Fruit fly (Drosophila melanogaster) whole organism, embryonic: ENCODE measurements around the gene Or88a.
A peak's percentile ranks its signal among the peaks of the same experiment; 100 is the strongest.

Source experiments
- CG14014 ChIP-seq: fragments of 200-800 bp; sonication (Bioruptor generic); IDR thresholded peaks from 2 replicates; pipeline ENCODE4 v1.3.6; 2022; ENCODE audit warnings: missing biosample characterization, missing genetic modification characterization
- CG15011 ChIP-seq: fragments of 200-800 bp; sonication (Bioruptor generic); optimal IDR thresholded peaks from 3 replicates; lab custom pipeline; 2018; ENCODE audit warnings: missing biosample characterization, mild to moderate bottlenecking, missing genetic modification characterization
- CG15514 ChIP-seq: fragments of 200-800 bp; sonication (Bioruptor generic); optimal IDR thresholded peaks from 3 replicates; lab custom pipeline; 2017; ENCODE audit warnings: missing biosample characterization, missing genetic modification characterization, mild to moderate bottlenecking, moderate library complexity, missing genetic modification reagents
- CG18011 ChIP-seq: fragments of 200-800 bp; sonication (Bioruptor generic); optimal IDR thresholded peaks from 2 replicates; lab custom pipeline; 2017; ENCODE audit warnings: missing biosample characterization, missing genetic modification characterization, mild to moderate bottlenecking, moderate library complexity, missing genotype
- CG2199 ChIP-seq: fragments of 200-800 bp; sonication (Bioruptor generic); IDR thresholded peaks from 3 replicates; pipeline ENCODE4 v1.3.6; 2022; ENCODE audit warnings: missing biosample characterization, missing genetic modification characterization
- CG2875 ChIP-seq: fragments of 200-800 bp; sonication (Bioruptor generic); optimal IDR thresholded peaks from 2 replicates; lab custom pipeline; 2017; ENCODE audit warnings: missing biosample characterization, mild to moderate bottlenecking, missing genetic modification characterization, missing genetic modification reagents
- CG3163 ChIP-seq: fragments of 200-800 bp; sonication (Bioruptor generic); optimal IDR thresholded peaks from 3 replicates; lab custom pipeline; 2016; ENCODE audit warnings: missing biosample characterization, missing genetic modification characterization
- CG33557 ChIP-seq: fragments of 200-800 bp; sonication (Bioruptor generic); optimal IDR thresholded peaks from 2 replicates; lab custom pipeline; 2019; ENCODE audit warnings: missing biosample characterization, mild to moderate bottlenecking, missing genetic modification characterization, moderate library complexity
- CG3407 ChIP-seq: fragments of 200-800 bp; sonication (Bioruptor generic); optimal IDR thresholded peaks from 2 replicates; lab custom pipeline; 2018; ENCODE audit warnings: missing biosample characterization, mild to moderate bottlenecking, missing genetic modification characterization
- CG4707 ChIP-seq: fragments of 200-800 bp; sonication (Bioruptor generic); optimal IDR thresholded peaks from 2 replicates; lab custom pipeline; 2018; ENCODE audit warnings: missing biosample characterization, mild to moderate bottlenecking, missing genetic modification characterization, moderate library complexity
- CG6791 ChIP-seq: fragments of 200-800 bp; sonication (Bioruptor generic); IDR thresholded peaks from 3 replicates; pipeline ENCODE4 v1.3.6; 2022; ENCODE audit warnings: missing biosample characterization, missing genetic modification characterization; ENCODE audit not compliant: partially characterized antibody
- CG6854 ChIP-seq: fragments of 200-800 bp; sonication (Bioruptor generic); optimal IDR thresholded peaks from 3 replicates; lab custom pipeline; 2017; ENCODE audit warnings: missing biosample characterization, mild to moderate bottlenecking, missing genetic modification characterization
- CG8478 ChIP-seq: fragments of >200 bp; optimal IDR thresholded peaks from 2 replicates; lab custom pipeline; 2018
- CG9437 ChIP-seq: fragments of 200-800 bp; sonication (Bioruptor generic); optimal IDR thresholded peaks from 2 replicates; lab custom pipeline; 2018; ENCODE audit warnings: missing biosample characterization, mild to moderate bottlenecking, missing genetic modification characterization
- CG9727 ChIP-seq: fragments of 200-800 bp; sonication (Bioruptor generic); optimal IDR thresholded peaks from 3 replicates; lab custom pipeline; 2017; ENCODE audit warnings: missing biosample characterization, mild to moderate bottlenecking, missing genetic modification characterization
- Dek ChIP-seq: fragments of 200-800 bp; sonication (Bioruptor generic); optimal IDR thresholded peaks from 3 replicates; lab custom pipeline; 2019; ENCODE audit warnings: missing biosample characterization, mild to moderate bottlenecking, missing genetic modification characterization, moderate library complexity
- HmgD ChIP-seq: fragments of 200-800 bp; sonication (Bioruptor generic); optimal IDR thresholded peaks from 3 replicates; lab custom pipeline; 2016; ENCODE audit warnings: missing biosample characterization, missing genetic modification characterization
- HmgZ ChIP-seq: fragments of 200-800 bp; sonication (Bioruptor generic); optimal IDR thresholded peaks from 2 replicates; lab custom pipeline; 2018; ENCODE audit warnings: missing biosample characterization, mild to moderate bottlenecking, missing genetic modification characterization
- Hmr ChIP-seq: fragments of 200-800 bp; sonication (Bioruptor generic); optimal IDR thresholded peaks from 3 replicates; lab custom pipeline; 2017; ENCODE audit warnings: mild to moderate bottlenecking, missing biosample characterization, missing genetic modification reagents, missing genetic modification characterization
- Hr78 ChIP-seq, 2 experiments: fragments of 200-800 bp in 1 of 2; fragments of >200 bp in 1 of 2; sonication (Bioruptor generic) in 1 of 2; optimal IDR thresholded peaks; 2 replicates each; lab custom pipeline; 2017 to 2019; ENCODE audit warnings: missing biosample characterization in 2 of 2, missing genetic modification characterization in 2 of 2, mild to moderate bottlenecking in 1 of 2, moderate library complexity in 1 of 2
- Mad ChIP-seq: fragments of 200-800 bp; sonication (Bioruptor generic); optimal IDR thresholded peaks from 2 replicates; lab custom pipeline; 2016; ENCODE audit warnings: missing biosample characterization, missing genetic modification characterization
- Med ChIP-seq: fragments of 200-800 bp; sonication (Bioruptor generic); peaks from one replicate; lab custom pipeline; 2016; ENCODE audit warnings: missing biosample characterization, missing genetic modification characterization, mild to moderate bottlenecking, inconsistent platforms, moderate library complexity
- ash1 ChIP-seq: fragments of 200-800 bp; sonication (Bioruptor generic); optimal IDR thresholded peaks from 2 replicates; lab custom pipeline; 2018; ENCODE audit warnings: missing biosample characterization, mild to moderate bottlenecking, missing genetic modification characterization
- ci ChIP-seq: fragments of 200-800 bp; sonication (Bioruptor generic); IDR thresholded peaks from 3 replicates; pipeline ENCODE4 v1.3.6; 2022; ENCODE audit warnings: missing biosample characterization, missing genetic modification characterization
- crol ChIP-seq: fragments of 200-800 bp; sonication (Bioruptor generic); IDR thresholded peaks from 2 replicates; pipeline ENCODE4 v1.3.6; 2022; ENCODE audit warnings: missing biosample characterization, missing genetic modification characterization
- danr ChIP-seq: fragments of 200-800 bp; sonication (Bioruptor generic); IDR thresholded peaks from 2 replicates; pipeline ENCODE4 v1.3.6; 2022; ENCODE audit warnings: missing biosample characterization, missing genetic modification characterization
- exex ChIP-seq: fragments of 200-800 bp; sonication (Bioruptor generic); optimal IDR thresholded peaks from 4 replicates; lab custom pipeline; 2018; ENCODE audit warnings: missing biosample characterization, mild to moderate bottlenecking, missing genetic modification characterization, moderate library complexity
- nau ChIP-seq: fragments of 200-800 bp; sonication (Bioruptor generic); optimal IDR thresholded peaks from 3 replicates; lab custom pipeline; 2017; ENCODE audit warnings: missing biosample characterization, mild to moderate bottlenecking, missing genetic modification characterization, missing genetic modification reagents
- ro ChIP-seq: fragments of 200-800 bp; sonication (Bioruptor generic); IDR thresholded peaks from 2 replicates; pipeline ENCODE4 v1.3.6; 2022; ENCODE audit warnings: missing biosample characterization, missing genetic modification characterization
- sens ChIP-seq: fragments of 200-800 bp; sonication (Bioruptor generic); peaks from one replicate; lab custom pipeline; 2016; ENCODE audit warnings: missing biosample characterization, missing genetic modification characterization
- sens-2 ChIP-seq: fragments of 200-800 bp; sonication (Bioruptor generic); IDR thresholded peaks from 2 replicates; pipeline ENCODE4 v1.3.6; 2022; ENCODE audit warnings: missing biosample characterization, missing genetic modification characterization
- stc ChIP-seq: fragments of 200-800 bp; sonication (Bioruptor generic); IDR thresholded peaks from 2 replicates; pipeline ENCODE4 v1.3.6; 2022; ENCODE audit warnings: missing biosample characterization, missing genetic modification characterization
- sug ChIP-seq: fragments of 200-800 bp; optimal IDR thresholded peaks from 2 replicates; lab custom pipeline; 2019; ENCODE audit warnings: missing biosample characterization, mild to moderate bottlenecking, missing genetic modification characterization, moderate library complexity

Gene Or88a

DNA sequence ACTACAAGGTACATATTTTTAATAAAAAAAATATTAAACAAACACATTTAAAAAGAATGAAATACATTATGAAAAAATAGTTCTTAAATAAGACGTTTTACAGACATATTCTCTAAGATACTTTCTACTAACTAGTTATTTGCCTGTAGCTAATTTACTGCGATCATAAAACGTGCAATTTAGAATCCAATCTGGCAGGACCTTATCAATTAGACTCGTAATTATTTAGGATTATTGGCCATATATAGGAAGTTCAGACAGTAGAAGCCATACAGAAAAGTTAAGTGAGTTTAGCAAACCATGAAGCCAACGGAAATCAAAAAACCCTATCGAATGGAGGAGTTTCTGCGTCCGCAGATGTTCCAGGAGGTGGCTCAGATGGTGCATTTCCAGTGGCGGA lies at the start of gene Or88a:
TSS of gene Or88a (plus strand) at position 301 of the 400 bp plus-strand sequence.
- TF ChIP-seq CG15514 (GFP tag; lab: Kevin White, UChicago) (no peak), CG3163 (GFP tag; lab: Kevin White, UChicago) (no peak), Hmr (no peak), exex (tag; lab: Kevin White, UChicago) (no peak), nau (GFP tag; lab: Kevin White, UChicago) (no peak), CG33557 (GFP tag; lab: Kevin White, UChicago) (no peak), danr (GFP tag; lab: Robert Waterston, UW) (no peak), ash1 (GFP tag; lab: Kevin White, UChicago) (no peak), CG14014 (GFP tag; lab: Robert Waterston, UW) (no peak), Mad (GFP tag; lab: Kevin White, UChicago) (no peak), HmgZ (tag; lab: Kevin White, UChicago) (no peak), CG15011 (GFP tag; lab: Kevin White, UChicago) (no peak), HmgD (GFP tag; lab: Kevin White, UChicago) (no peak), CG9437 (GFP tag; lab: Kevin White, UChicago) (no peak), CG8478 (lab: Kevin White, UChicago) (no peak), CG3407 (GFP tag; lab: Kevin White, UChicago) (no peak), stc (GFP tag; lab: Robert Waterston, UW) (no peak), Dek (no peak), CG18011 (GFP tag; lab: Kevin White, UChicago) (no peak)

DNA sequence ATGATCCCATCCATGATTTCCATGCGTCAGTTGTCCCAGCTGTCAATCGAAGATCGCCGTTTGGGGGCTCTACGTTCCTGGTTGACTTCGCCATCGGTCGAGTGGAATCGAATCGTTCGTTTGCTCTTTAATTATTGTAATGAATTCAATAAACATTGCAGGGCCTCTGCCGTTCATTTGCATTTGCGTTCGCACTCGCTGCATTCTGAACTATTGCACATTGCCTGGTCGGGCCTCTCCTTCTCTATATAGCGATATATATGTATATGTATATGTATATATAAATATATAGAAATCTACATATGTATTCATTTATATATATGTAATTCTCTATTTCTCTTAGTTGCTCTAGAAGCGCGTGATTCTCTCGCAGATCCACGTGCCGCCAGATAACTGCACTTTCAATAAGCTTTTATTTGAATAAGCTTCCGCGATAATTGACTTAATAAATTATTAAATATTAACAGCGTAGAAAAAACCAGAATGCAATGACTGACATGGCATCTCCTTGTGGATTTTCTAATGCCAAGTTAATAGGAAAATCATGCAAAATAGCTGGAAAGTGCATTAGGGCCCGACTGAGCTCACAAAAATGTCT lies 49.4 kb upstream of the Or88a start:
- peak; percentile 25 for TF ChIP-seq sens (GFP tag; lab: Kevin White, UChicago)
- TF ChIP-seq ro, result no peak
- TF ChIP-seq Med (GFP tag; lab: Kevin White, UChicago), result peak; percentile 32

DNA sequence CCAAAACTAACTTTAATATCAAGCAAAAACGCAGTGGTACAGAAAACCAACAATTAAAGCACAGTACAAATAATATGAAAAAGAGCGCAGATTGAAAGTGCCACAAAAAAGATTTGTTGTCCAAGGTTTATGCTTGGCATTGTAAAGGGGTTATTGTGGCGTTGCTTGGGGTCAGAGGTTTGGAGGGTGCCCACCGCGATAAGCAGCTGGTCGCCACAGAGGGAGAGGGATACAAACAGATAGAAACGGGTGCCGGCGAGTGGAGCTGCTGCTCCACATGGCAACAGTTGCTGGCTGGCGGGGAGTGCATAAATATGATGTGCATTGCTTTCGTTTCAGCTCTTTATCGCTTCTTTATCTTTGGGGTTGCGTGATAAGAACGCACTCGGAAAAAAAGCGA lies 48.8 kb upstream of the Or88a start:
- peak in 1 of 2 experiments; percentile 84 for TF ChIP-seq Hr78 (GFP tag; optimal IDR thresholded peaks at IDR 0.05; lab: Kevin White, UChicago)
- no peak for TF ChIP-seq CG6854 (GFP tag; lab: Kevin White, UChicago)
- no peak for TF ChIP-seq CG2875 (GFP tag; lab: Kevin White, UChicago)
- TF ChIP-seq sens-2 (GFP tag; lab: Robert Waterston, UW), result peak; percentile 20; the same call in 1 of the 2 replicates
- peak; percentile 12 for TF ChIP-seq sug (tag; lab: Kevin White, UChicago)
- peak; percentile 75; the same call in 1 of the 3 replicates for TF ChIP-seq CG2199 (GFP tag; lab: Robert Waterston, UW)
- TF ChIP-seq CG4707 (GFP tag; lab: Kevin White, UChicago), result no peak
- TF ChIP-seq crol (GFP tag; lab: Robert Waterston, UW), result peak; percentile 56; the same call in 1 of the 2 replicates
- TF ChIP-seq ci (GFP tag; lab: Robert Waterston, UW), result 0 out of 3 replicates have a peak, but pooled peaks have one; percentile 22
- peak; percentile 6 for TF ChIP-seq CG9727
- 0 out of 3 replicates have a peak, but pooled peaks have one; percentile 29 for TF ChIP-seq CG6791 (GFP tag; lab: Robert Waterston, UW)
